Fruit fly (Drosophila melanogaster) S2 (cell line): ENCODE data around the gene Ilp5.
"Not testable (repeated sequence)": the region's sequence is repeated elsewhere in the genome, so short reads cannot be mapped to it uniquely, and the experiment has no call there.

Experiments
- CG8478 ChIP-seq: fragments of >200 bp; optimal IDR thresholded peaks from 2 replicates; lab custom pipeline; 2018
- CTCF ChIP-seq, 2 experiments: fragments of >200 bp; optimal IDR thresholded peaks; 2 replicates each; lab custom pipeline; 2018

Gene Ilp5

DNA sequence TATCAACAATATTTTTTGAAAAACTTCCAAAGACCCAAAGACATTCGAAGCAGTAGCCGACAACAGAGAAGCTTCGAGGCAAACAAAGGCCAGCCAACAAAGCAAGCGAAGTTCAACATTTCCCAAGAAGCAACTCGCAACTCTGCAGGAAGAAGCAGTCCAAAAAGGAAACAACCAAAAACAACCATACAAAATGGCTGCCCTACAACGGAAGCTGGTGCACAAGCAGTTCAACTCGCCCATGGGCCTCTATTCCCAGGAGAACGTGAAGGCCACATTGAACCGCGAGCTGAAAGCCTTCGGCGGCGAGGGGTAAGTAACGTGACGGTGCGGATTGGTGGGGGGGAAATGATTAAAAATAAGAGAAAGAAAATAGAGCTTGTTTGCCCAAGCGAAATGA, 3.4 kb downstream of the Ilp5 start:
- TF ChIP-seq CTCF (optimal IDR thresholded peaks at IDR 0.05; lab: Kevin White, UChicago): no peak
- TF ChIP-seq CG8478 (lab: Kevin White, UChicago): no peak

DNA sequence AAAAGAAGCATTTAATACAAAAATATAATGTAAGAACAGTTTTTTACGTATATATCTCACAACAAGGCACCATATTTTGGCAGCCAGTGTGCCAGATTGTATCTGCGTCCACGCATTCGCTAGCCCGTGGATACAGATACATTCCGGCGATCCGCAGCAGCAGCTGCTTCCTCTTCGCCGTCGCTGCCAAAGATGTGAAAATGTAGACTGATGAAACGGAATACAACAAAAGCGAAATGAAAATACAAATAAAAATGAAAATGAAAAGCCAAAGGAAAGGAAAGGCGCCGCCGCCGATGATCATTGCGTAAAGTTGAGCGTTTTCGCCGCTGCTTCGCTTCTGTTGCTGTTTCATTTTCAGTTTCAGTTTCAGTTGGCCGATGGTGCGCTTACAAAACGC, 8.0 kb downstream of the Ilp5 start:
- no peak for TF ChIP-seq CTCF (optimal IDR thresholded peaks at IDR 0.05; lab: Kevin White, UChicago)
- no peak for TF ChIP-seq CG8478 (lab: Kevin White, UChicago)

DNA sequence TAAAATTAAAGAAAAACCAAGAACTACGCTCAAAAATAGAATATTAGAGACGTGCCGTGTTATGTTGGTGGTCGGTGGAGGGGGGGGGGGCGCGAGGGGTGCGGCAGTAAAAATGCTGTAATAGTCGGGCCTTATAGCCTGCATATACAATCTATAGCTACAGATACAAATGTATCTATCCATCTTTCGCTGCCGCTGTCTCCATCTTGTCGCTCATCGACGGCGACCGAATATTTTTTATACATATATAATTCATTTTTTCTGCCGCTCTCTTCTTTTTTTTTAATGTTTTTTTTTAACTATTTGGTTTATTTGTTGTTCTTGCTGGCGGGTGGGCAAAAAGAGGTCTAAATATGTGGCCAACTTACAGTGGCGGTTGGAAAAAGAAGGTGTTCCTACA, 9.1 kb downstream of the Ilp5 start:
- TF ChIP-seq CTCF (optimal IDR thresholded peaks at IDR 0.05; lab: Kevin White, UChicago): no peak
- TF ChIP-seq CG8478 (lab: Kevin White, UChicago): no peak

DNA sequence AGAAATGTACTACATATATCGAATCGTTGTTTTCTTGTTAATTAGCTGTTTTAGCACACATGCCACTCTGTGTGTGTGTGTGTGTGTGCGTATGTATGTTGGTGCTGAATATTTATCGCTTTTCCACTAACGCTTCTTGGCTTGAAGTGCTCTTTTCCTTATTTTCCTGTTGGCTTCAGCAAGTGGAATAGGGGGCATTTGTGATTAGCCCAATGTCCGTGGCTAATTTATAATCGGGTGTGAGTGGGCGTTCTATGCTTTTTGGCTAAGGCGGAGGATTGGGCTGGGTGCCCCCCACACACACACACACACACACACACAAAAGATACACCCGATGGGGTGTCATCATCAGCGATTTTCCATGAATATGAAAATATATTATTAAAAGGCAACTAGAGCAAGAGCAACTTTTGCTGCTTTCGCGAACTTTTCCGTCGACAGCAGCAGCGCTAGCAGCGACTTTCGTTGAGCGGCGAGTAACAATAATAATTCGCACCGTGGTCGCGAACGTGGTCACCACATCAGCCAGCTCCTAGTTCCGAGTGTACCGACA, 10.3 kb downstream of the Ilp5 start, which contains the start of gene CG43897:
Gene CG43897, plus strand, starts transcription at position 503 of the 553 bp plus-strand sequence.
- TF ChIP-seq CG8478 (lab: Kevin White, UChicago) (no peak), CTCF (optimal IDR thresholded peaks at IDR 0.05; lab: Kevin White, UChicago) (no peak)

DNA sequence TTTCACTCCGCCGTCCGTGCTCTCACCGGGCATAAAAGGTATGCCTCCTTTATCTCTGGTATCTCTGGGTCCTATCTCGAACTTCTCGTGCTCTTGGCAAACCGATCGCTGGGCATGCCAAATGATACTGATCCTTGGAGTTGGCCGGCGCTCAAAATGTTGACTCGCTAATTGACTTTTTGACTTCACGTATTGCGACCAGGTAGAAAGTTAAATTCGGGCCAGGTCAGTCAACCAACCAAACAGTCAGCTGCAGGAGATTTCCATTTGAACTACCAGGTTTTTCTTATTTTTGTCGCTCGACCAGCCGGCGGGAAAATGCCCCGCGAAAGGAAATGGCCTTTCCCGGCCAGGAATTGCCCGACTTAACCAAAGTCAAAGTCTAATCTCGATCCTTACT, 19.6 kb downstream of the Ilp5 start, which contains the start of gene Ilp4:
Gene Ilp4, minus strand, starts transcription at position 139 of the 400 bp plus-strand sequence.
- TF ChIP-seq CTCF (optimal IDR thresholded peaks at IDR 0.05; lab: Kevin White, UChicago) (no peak), CG8478 (lab: Kevin White, UChicago) (no peak)

DNA sequence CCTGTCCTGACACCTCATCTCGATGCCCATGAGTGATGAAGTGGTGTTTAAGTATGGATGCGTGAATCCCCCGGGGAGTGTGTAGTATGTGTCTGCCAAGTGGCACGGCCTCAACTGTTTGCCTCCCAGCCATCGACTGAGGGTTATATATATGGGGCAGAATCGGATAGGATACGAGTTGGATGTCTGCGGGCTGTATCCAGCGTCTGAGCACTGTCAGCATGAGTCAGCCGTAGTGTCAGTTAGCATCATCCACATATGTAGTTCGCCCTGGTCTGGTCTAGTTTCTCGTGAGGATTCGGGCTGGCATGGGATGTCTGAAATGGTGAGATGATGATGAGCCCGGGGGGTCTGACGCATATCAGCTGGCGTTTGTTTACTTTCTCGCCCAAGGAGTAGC, 21.7 kb downstream of the Ilp5 start, which contains the start of gene Ilp3:
Gene Ilp3, minus strand, starts transcription at position 101 of the 400 bp plus-strand sequence.
- TF ChIP-seq CG8478 (lab: Kevin White, UChicago) (no peak), CTCF (optimal IDR thresholded peaks at IDR 0.05; lab: Kevin White, UChicago) (no peak)

DNA sequence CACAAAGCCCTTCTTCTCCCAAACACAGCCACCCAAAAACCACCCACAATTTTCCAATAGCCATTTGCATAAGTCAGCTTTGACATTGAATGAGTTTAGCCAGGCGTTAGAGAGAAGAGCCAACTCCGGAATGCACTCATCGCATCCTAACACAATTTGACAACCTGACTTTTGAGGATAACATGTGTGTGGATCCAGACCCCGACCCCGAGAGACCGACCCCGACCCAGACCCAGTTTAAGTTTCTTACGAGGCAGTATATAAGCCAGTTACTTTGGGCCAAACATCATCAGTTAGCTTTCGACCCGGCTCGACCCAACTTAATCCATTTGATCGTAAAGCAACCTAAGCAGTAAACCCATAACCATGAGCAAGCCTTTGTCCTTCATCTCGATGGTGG, 24.3 kb downstream of the Ilp5 start, which contains the start of gene Ilp2:
Gene Ilp2, plus strand, starts transcription at position 301 of the 400 bp plus-strand sequence.
- TF ChIP-seq CTCF (optimal IDR thresholded peaks at IDR 0.05; lab: Kevin White, UChicago) (no peak), CG8478 (lab: Kevin White, UChicago) (no peak)

DNA sequence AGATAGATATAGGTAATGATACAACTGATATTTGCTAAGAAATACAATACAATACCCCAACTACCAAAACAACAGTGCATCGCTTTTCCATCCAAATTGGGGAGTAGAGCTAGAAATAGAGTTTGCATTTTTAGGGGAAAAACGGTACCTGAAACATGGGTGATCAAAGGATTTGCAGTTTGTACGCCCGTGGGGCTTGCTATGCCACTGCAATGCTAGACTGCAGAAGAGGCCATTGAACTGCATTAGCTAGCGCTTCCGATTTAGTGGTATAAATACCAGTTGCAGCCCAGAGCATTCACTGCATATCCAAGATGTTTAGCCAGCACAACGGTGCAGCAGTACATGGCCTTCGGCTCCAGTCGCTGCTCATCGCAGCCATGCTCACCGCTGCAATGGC, 25.6 kb downstream of the Ilp5 start, which contains the start of gene Ilp1:
Gene Ilp1, plus strand, starts transcription at position 301 of the 400 bp plus-strand sequence.
- not testable (repeated sequence) for TF ChIP-seq CTCF (optimal IDR thresholded peaks at IDR 0.05; lab: Kevin White, UChicago); CG8478 (lab: Kevin White, UChicago)

DNA sequence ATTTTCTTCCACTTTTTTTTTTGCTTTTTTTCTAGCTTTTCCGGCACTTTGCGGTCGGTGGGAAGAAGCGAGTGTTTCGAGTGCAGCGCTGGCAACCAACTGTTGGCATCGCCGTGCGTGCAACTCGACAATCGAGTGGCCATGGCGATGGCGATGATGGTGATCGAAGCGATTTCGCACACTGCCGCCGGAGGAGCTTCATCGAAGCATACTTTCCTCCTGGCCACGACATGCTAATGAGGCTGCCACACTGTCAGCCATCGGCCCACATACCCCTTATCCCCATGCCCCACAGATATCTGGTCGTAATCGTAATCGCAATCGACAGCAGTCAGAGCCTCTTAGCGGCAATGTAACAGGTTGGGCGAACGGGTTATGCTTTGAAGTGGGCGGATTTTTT, 26.1 kb downstream of the Ilp5 start, which contains the start of gene Zasp67:
Gene Zasp67, minus strand, starts transcription at position 101 of the 400 bp plus-strand sequence.
- no peak for TF ChIP-seq CTCF (optimal IDR thresholded peaks at IDR 0.05; lab: Kevin White, UChicago)
- no peak for TF ChIP-seq CG8478 (lab: Kevin White, UChicago)

DNA sequence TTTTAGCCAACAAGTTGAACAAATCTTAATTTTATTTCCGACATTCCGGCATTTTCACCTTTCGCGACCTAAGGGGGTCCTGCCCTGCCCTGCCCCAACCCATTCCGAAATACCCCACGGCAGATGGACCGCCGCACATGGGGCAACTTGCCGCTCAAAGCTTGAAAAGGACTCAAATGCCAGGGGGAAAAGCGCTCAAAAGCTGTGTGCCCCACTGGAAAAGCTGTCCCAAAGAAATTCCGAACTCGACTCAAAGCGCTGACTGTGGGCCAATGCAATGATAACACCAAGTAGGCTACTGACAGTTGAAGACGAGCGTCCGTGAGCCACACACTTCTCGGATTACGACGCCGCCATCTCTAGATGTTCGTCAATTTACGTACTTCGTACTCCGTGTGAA, 37.0 kb downstream of the Ilp5 start, which contains the start of gene CG32052:
Gene CG32052, plus strand, starts transcription at position 301 of the 400 bp plus-strand sequence.
- no peak for TF ChIP-seq CG8478 (lab: Kevin White, UChicago)
- no peak for TF ChIP-seq CTCF (optimal IDR thresholded peaks at IDR 0.05; lab: Kevin White, UChicago)

DNA sequence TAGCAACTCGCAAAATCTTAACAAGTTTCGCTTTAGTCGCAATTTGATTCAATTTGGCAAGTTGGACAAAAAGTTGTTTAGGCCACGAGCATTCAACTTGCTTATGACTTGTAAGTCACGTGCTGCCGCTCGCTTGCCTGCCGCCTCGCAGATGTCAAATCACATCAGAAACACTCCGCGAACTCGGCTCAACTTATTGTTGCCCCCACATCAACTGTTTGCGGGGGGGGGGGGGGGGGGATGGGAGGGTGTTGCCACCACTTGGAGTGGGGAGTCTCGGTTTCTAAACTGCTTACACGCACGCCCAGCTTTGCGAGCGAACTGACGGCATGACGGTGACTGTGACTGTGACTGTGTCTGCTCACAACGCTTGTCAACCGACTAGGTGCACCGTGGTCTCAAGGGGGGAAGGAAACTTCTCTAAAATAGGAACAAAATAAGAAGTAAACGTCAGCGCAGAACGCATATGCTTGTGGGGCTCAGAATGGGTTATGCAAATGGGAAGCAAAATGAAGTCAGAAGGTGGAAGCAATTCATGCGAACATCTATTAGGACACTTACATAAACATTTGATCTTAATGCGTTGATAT, 46.8 kb downstream of the Ilp5 start:
- TF ChIP-seq CG8478 (lab: Kevin White, UChicago) (no peak), CTCF (optimal IDR thresholded peaks at IDR 0.05; lab: Kevin White, UChicago) (no peak)

DNA sequence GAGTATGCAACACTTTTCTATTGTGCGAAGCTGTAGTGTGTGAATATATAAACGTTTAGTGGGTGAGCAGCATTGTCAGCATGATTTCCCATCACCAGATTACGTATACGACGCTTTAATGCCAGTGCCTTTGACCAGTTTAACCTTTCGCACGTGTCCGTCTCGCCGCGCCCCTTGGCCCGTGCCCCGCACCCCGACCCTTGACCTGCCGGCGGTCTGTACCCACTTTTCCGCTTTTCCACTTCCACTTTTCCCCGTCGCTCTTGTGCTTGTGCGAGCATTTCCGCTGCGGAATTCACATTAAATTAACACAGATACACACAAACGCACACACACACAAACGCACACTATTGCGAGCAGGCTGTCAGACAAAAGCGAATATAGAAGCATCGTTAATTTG, 48.0 kb downstream of the Ilp5 start:
- TF ChIP-seq CG8478 (lab: Kevin White, UChicago): no peak
- no peak for TF ChIP-seq CTCF (optimal IDR thresholded peaks at IDR 0.05; lab: Kevin White, UChicago)
